Worm (Caenorhabditis elegans): ENCODE results near the gene nhr-116.

DNA sequence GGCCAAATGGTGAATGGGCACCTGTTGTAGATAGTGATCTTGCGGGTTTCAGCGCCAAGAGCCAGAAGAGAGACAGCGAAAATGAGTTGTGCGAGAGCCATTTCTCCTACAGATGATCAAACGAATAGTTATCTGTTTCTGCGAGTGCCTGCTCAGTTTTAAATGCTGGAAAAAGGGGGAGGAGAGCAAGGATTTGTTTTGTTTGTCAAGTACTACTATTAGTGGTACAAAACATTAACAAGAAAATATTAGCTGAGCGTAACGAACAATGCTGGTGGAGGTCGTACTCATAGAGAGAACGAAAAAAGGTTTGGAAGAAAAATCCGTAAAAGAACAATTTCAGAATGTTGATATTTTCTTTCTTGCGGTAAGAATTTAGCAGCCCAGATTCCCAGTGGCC, 40.6 kb upstream of the nhr-116 start, which contains the start of gene thn-4:
- TF ChIP-seq nhr-76 (tag; optimal IDR thresholded peaks at IDR 0.05) (no peak), ceh-43 (GFP tag; optimal IDR thresholded peaks at IDR 0.05) (no peak), unc-39 (tag; optimal IDR thresholded peaks at IDR 0.05) (no peak), pha-4 (tag; optimal IDR thresholded peaks at IDR 0.05) (no peak), snpc-4 (tag; optimal IDR thresholded peaks at IDR 0.05) (no peak), unc-62 (GFP tag; optimal IDR thresholded peaks at IDR 0.05) (no peak)

Data from whole organism, mixed stage, embryonic.